Fruit fly (Drosophila melanogaster) whole organism, pupa: ENCODE results near the gene L2HGDH.

ENCODE experiments used
- CG10348 ChIP-seq: fragments of 200-800 bp; sonication (Bioruptor generic); IDR thresholded peaks from 2 replicates; pipeline ENCODE4 v1.3.6; 2022; ENCODE audit warnings: missing biosample characterization, missing genetic modification characterization
- CG12605 ChIP-seq: fragments of 200-800 bp; sonication (Bioruptor generic); IDR thresholded peaks from 2 replicates; pipeline ENCODE4 v1.3.6; 2022; ENCODE audit warnings: missing biosample characterization, missing genetic modification characterization
- CG13204 ChIP-seq: fragments of 200-800 bp; sonication (Bioruptor generic); optimal IDR thresholded peaks from 2 replicates; lab custom pipeline; 2018; ENCODE audit warnings: missing biosample characterization, mild to moderate bottlenecking, missing genetic modification characterization, moderate library complexity
- CG14655 ChIP-seq: fragments of 200-800 bp; sonication (Bioruptor generic); optimal IDR thresholded peaks from 3 replicates; lab custom pipeline; 2017; ENCODE audit warnings: mild to moderate bottlenecking, missing biosample characterization, missing genetic modification reagents, missing genetic modification characterization
- CG15710 ChIP-seq: fragments of 200-800 bp; sonication (Bioruptor generic); optimal IDR thresholded peaks from 2 replicates; lab custom pipeline; 2018; ENCODE audit warnings: missing biosample characterization, mild to moderate bottlenecking, missing genetic modification characterization, moderate library complexity
- CG17806 ChIP-seq: fragments of 200-800 bp; sonication (Bioruptor generic); optimal IDR thresholded peaks from 2 replicates; lab custom pipeline; 2018; ENCODE audit warnings: missing biosample characterization, mild to moderate bottlenecking, missing genetic modification characterization, moderate library complexity
- CG32121 ChIP-seq: fragments of 200-800 bp; sonication (Bioruptor generic); IDR thresholded peaks from 2 replicates; pipeline ENCODE4 v1.3.6; 2022; ENCODE audit warnings: missing biosample characterization, missing genetic modification characterization
- CG34367 ChIP-seq: fragments of 200-800 bp; sonication (Bioruptor generic); optimal IDR thresholded peaks from 2 replicates; lab custom pipeline; 2018; ENCODE audit warnings: missing biosample characterization, mild to moderate bottlenecking, missing genetic modification characterization
- CG4496 ChIP-seq: fragments of 200-800 bp; sonication (Bioruptor generic); IDR thresholded peaks from 3 replicates; pipeline ENCODE4 v1.3.6; 2022; ENCODE audit warnings: missing biosample characterization, missing genetic modification characterization
- CG8159 ChIP-seq: fragments of 200-800 bp; sonication (Bioruptor generic); optimal IDR thresholded peaks from 3 replicates; lab custom pipeline; 2018; ENCODE audit warnings: missing biosample characterization, mild to moderate bottlenecking, missing genetic modification characterization, moderate library complexity
- CG8301 ChIP-seq: fragments of 200-800 bp; sonication (Bioruptor generic); optimal IDR thresholded peaks from 2 replicates; lab custom pipeline; 2018; ENCODE audit warnings: missing biosample characterization, mild to moderate bottlenecking, missing genetic modification characterization
- CG9948 ChIP-seq: fragments of 200-800 bp; sonication (Bioruptor generic); optimal IDR thresholded peaks from 2 replicates; lab custom pipeline; 2018; ENCODE audit warnings: missing biosample characterization, mild to moderate bottlenecking, missing genetic modification characterization, moderate library complexity
- D1 ChIP-seq: fragments of 200-800 bp; sonication (Bioruptor generic); optimal IDR thresholded peaks from 2 replicates; lab custom pipeline; 2018; ENCODE audit warnings: missing biosample characterization, mild to moderate bottlenecking, missing genetic modification characterization, moderate library complexity
- EcR ChIP-seq: fragments of 200-800 bp; sonication (Bioruptor generic); optimal IDR thresholded peaks from 3 replicates; lab custom pipeline; 2019; ENCODE audit warnings: missing biosample characterization, missing genetic modification characterization, mild to moderate bottlenecking, moderate library complexity, missing genetic modification reagents
- Ets98B ChIP-seq: fragments of 200-800 bp; sonication (Bioruptor generic); IDR thresholded peaks from 2 replicates; pipeline ENCODE4 v1.3.6; 2022; ENCODE audit warnings: missing biosample characterization, missing genetic modification characterization
- Pif1A ChIP-seq: fragments of 200-800 bp; sonication (Bioruptor generic); optimal IDR thresholded peaks from 3 replicates; lab custom pipeline; 2016; ENCODE audit warnings: missing biosample characterization, missing genetic modification characterization
- Pif1B ChIP-seq: fragments of 200-800 bp; sonication (Bioruptor generic); optimal IDR thresholded peaks from 3 replicates; lab custom pipeline; 2016; ENCODE audit warnings: missing biosample characterization, missing genetic modification characterization
- Snoo ChIP-seq: fragments of 200-800 bp; sonication (Bioruptor generic); optimal IDR thresholded peaks from 3 replicates; lab custom pipeline; 2017; ENCODE audit warnings: missing biosample characterization, mild to moderate bottlenecking, missing genetic modification characterization, inconsistent platforms
- fd96Ca ChIP-seq: fragments of 200-800 bp; sonication (Bioruptor generic); IDR thresholded peaks from 3 replicates; pipeline ENCODE4 v1.3.6; 2022; ENCODE audit warnings: missing biosample characterization, missing genetic modification characterization
- gl ChIP-seq: fragments of 200-800 bp; sonication (Bioruptor generic); optimal IDR thresholded peaks from 2 replicates; lab custom pipeline; 2018; ENCODE audit warnings: missing biosample characterization, mild to moderate bottlenecking, missing genetic modification characterization
- rn ChIP-seq: fragments of 200-800 bp; sonication (Bioruptor generic); IDR thresholded peaks from 2 replicates; pipeline ENCODE4 v1.3.6; 2022; ENCODE audit warnings: missing biosample characterization, missing genetic modification characterization

Gene L2HGDH

dm6 chr2L:19002959-19003371, 28.7 kb upstream of the L2HGDH start, which contains the start of gene CG31793:
Gene CG31793 (plus strand): TSS chr2L:19003367.
- peak; percentile 63 for TF ChIP-seq CG32121 (GFP tag; lab: Robert Waterston, UW)
- TF ChIP-seq CG10348, result no peak
- TF ChIP-seq EcR (GFP tag; lab: Kevin White, UChicago), result no peak
- peak; percentile 9 for TF ChIP-seq Snoo (tag; lab: Kevin White, UChicago)
- TF ChIP-seq CG12605 (GFP tag; lab: Robert Waterston, UW), result no peak; the same call in 1 of the 2 replicates
- peak; percentile 84 for TF ChIP-seq D1 (tag; lab: Kevin White, UChicago)
- peak; percentile 61 for TF ChIP-seq CG8301 (tag; lab: Kevin White, UChicago)
- no peak for TF ChIP-seq Pif1A (GFP tag; lab: Kevin White, UChicago)
- no peak for TF ChIP-seq CG15710
- TF ChIP-seq fd96Ca (GFP tag; lab: Robert Waterston, UW), result no peak
- peak; percentile 67 for TF ChIP-seq CG14655 (GFP tag; lab: Kevin White, UChicago)
- TF ChIP-seq gl (tag; lab: Kevin White, UChicago), result no peak
- peak; percentile 32 for TF ChIP-seq CG34367 (tag; lab: Kevin White, UChicago)
- 0 out of 2 replicates have a peak, but pooled peaks have one; percentile 25 for TF ChIP-seq rn
- TF ChIP-seq CG8159 (tag; lab: Kevin White, UChicago), result peak; percentile 98
- peak; percentile 43 for TF ChIP-seq CG9948 (tag; lab: Kevin White, UChicago)
- TF ChIP-seq Ets98B (GFP tag; lab: Robert Waterston, UW), result peak; percentile 60; the same call in 1 of the 2 replicates
- TF ChIP-seq CG17806 (tag; lab: Kevin White, UChicago), result peak; percentile 64
- no peak for TF ChIP-seq CG13204
- peak; percentile 80 for TF ChIP-seq CG4496
- TF ChIP-seq Pif1B (GFP tag; lab: Kevin White, UChicago), result peak; percentile 71
- TF ChIP-seq, all 21 proteins: peak for 13

dm6 chr2L:19002468-19002867, 28.2 kb upstream of the L2HGDH start:
- TF ChIP-seq gl (tag; lab: Kevin White, UChicago) (no peak), CG9948 (tag; lab: Kevin White, UChicago) (no peak)

dm6 chr2L:18997148-18997547, 22.9 kb upstream of the L2HGDH start, which contains the start of gene CG31792:
Gene CG31792 (plus strand): TSS chr2L:18997448.
- TF ChIP-seq Pif1A (GFP tag; lab: Kevin White, UChicago) (no peak), CG8301 (tag; lab: Kevin White, UChicago) (no peak), CG17806 (tag; lab: Kevin White, UChicago) (no peak), EcR (GFP tag; lab: Kevin White, UChicago) (no peak), CG9948 (tag; lab: Kevin White, UChicago) (no peak), CG15710 (no peak), CG32121 (GFP tag; lab: Robert Waterston, UW) (no peak), CG8159 (tag; lab: Kevin White, UChicago) (no peak), gl (tag; lab: Kevin White, UChicago) (no peak), rn (no peak), CG12605 (GFP tag; lab: Robert Waterston, UW) (no peak), CG14655 (GFP tag; lab: Kevin White, UChicago) (no peak)

DNA sequence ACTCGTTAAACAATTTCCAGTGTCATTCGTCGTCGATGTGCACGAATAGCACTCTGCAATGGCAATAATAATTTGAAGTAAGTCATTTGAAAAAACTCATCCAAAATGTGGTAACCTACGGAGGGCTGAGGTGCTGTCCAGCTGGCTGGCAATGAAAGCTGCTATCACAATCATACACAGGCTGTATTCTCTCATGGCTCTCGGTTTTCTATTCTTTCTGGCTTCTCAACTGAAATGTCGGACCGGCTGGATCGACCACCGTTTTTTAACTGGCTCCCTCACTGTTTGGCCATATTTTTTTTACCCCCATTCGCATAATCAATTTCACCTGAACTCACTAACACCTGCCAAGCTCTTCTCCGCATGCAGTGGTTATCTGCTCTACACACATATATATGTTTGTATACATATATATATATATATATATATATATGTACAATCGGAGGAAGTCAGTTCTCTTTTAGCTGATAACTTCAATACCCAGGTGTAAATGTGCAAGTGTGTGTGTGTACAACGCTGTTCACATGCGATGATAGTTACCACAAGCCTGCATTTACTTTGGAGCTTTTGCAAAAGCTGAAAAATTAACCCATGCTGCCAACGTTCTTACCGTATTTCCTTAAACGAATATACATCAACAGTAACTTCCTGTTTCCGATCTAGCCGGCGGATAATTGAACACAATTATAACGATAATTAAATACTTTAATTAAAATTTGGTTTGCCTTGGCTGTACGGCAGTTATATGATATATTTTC, 21.6 kb upstream of the L2HGDH start, which contains the start of gene CG10650:
CG10650 (minus strand) TSS at position 275 of the 758 bp plus-strand sequence.
- TF ChIP-seq EcR (GFP tag; lab: Kevin White, UChicago), result peak; percentile 5
- no peak for TF ChIP-seq CG4496

dm6 chr2L:18992196-18992595, 17.9 kb upstream of the L2HGDH start, which contains the start of gene CG46465:
Gene CG46465 (plus strand): TSS chr2L:18992496.
- TF ChIP-seq fd96Ca (GFP tag; lab: Robert Waterston, UW), result no peak
- no peak for TF ChIP-seq CG10348
- no peak for TF ChIP-seq CG9948 (tag; lab: Kevin White, UChicago)
- no peak for TF ChIP-seq EcR (GFP tag; lab: Kevin White, UChicago)
- TF ChIP-seq gl (tag; lab: Kevin White, UChicago), result no peak
- no peak for TF ChIP-seq D1 (tag; lab: Kevin White, UChicago)
- no peak for TF ChIP-seq CG34367 (tag; lab: Kevin White, UChicago)
- TF ChIP-seq CG32121 (GFP tag; lab: Robert Waterston, UW), result no peak
- no peak for TF ChIP-seq CG12605 (GFP tag; lab: Robert Waterston, UW)
- TF ChIP-seq CG15710, result no peak
- no peak for TF ChIP-seq Snoo (tag; lab: Kevin White, UChicago)
- no peak for TF ChIP-seq CG17806 (tag; lab: Kevin White, UChicago)
- no peak for TF ChIP-seq Pif1B (GFP tag; lab: Kevin White, UChicago)
- no peak for TF ChIP-seq CG14655 (GFP tag; lab: Kevin White, UChicago)
- TF ChIP-seq CG8159 (tag; lab: Kevin White, UChicago), result no peak
- TF ChIP-seq rn, result no peak
- no peak for TF ChIP-seq CG13204

- TF ChIP-seq CG8159 (tag; lab: Kevin White, UChicago) (no peak), EcR (GFP tag; lab: Kevin White, UChicago) (peak; percentile 17)
These were observed 16.5 kb upstream of the L2HGDH start, which contains the start of gene CG15169 for dm6 chr2L:18990720-18991119. Gene CG15169 (plus strand): TSS chr2L:18991020.
